Fruit fly (Drosophila melanogaster) whole organism, prepupa: ENCODE measurements around the gene CG14852.

ENCODE experiments used
- Blimp-1 ChIP-seq: fragments of 200-800 bp; sonication (Bioruptor generic); optimal IDR thresholded peaks from 3 replicates; lab custom pipeline; 2017; ENCODE audit warnings: missing biosample characterization, missing genetic modification characterization, mild to moderate bottlenecking, moderate library complexity, missing genetic modification reagents
- CG11762 ChIP-seq: fragments of 200-800 bp; sonication (Bioruptor generic); optimal IDR thresholded peaks from 3 replicates; lab custom pipeline; 2016; ENCODE audit warnings: missing biosample characterization, missing genetic modification characterization; ENCODE audit not compliant: insufficient read depth
- CG11902 ChIP-seq: fragments of 200-800 bp; sonication (Bioruptor generic); optimal IDR thresholded peaks from 3 replicates; lab custom pipeline; 2016; ENCODE audit warnings: missing biosample characterization, missing genetic modification characterization
- CG15336 ChIP-seq: fragments of 200-800 bp; sonication (Bioruptor generic); IDR thresholded peaks from 2 replicates; pipeline ENCODE4 v1.3.6; 2022; ENCODE audit warnings: missing biosample characterization, missing genetic modification characterization
- CG1621 ChIP-seq: fragments of 200-800 bp; sonication (Bioruptor generic); optimal IDR thresholded peaks from 3 replicates; lab custom pipeline; 2018; ENCODE audit warnings: missing biosample characterization, mild to moderate bottlenecking, missing genetic modification characterization
- CG16779 ChIP-seq: fragments of 200-800 bp; sonication (Bioruptor generic); optimal IDR thresholded peaks from 3 replicates; lab custom pipeline; 2017; ENCODE audit warnings: missing biosample characterization, mild to moderate bottlenecking, missing genetic modification characterization
- CG3032 ChIP-seq: fragments of 200-800 bp; optimal IDR thresholded peaks from 2 replicates; lab custom pipeline; 2019; ENCODE audit warnings: missing biosample characterization, mild to moderate bottlenecking, missing genetic modification characterization, moderate library complexity
- CG32006 ChIP-seq: fragments of 200-800 bp; sonication (Bioruptor generic); optimal IDR thresholded peaks from 3 replicates; lab custom pipeline; 2017; ENCODE audit warnings: missing biosample characterization, mild to moderate bottlenecking, missing genetic modification characterization
- CG4318 ChIP-seq: fragments of 200-800 bp; sonication (Bioruptor generic); optimal IDR thresholded peaks from 3 replicates; lab custom pipeline; 2017; ENCODE audit warnings: missing biosample characterization, mild to moderate bottlenecking, missing genetic modification characterization
- CG6163 ChIP-seq: fragments of 200-800 bp; sonication (Bioruptor generic); IDR thresholded peaks from 3 replicates; pipeline ENCODE4 v1.3.6; 2022; ENCODE audit warnings: missing biosample characterization, missing genetic modification characterization
- CG6276 ChIP-seq: fragments of 200-800 bp; sonication (Bioruptor generic); optimal IDR thresholded peaks from 2 replicates; lab custom pipeline; 2017; ENCODE audit warnings: missing biosample characterization, mild to moderate bottlenecking, missing genetic modification characterization
- CG6792 ChIP-seq: fragments of 200-800 bp; sonication (Bioruptor generic); optimal IDR thresholded peaks from 3 replicates; lab custom pipeline; 2016; ENCODE audit warnings: missing biosample characterization, missing genetic modification characterization
- CG6808 ChIP-seq: fragments of 200-800 bp; sonication (Bioruptor generic); optimal IDR thresholded peaks from 3 replicates; lab custom pipeline; 2017; ENCODE audit warnings: missing biosample characterization, missing genetic modification characterization, mild to moderate bottlenecking, moderate library complexity, missing genetic modification reagents
- CG6854 ChIP-seq: fragments of 200-800 bp; sonication (Bioruptor generic); optimal IDR thresholded peaks from 2 replicates; lab custom pipeline; 2017; ENCODE audit warnings: missing biosample characterization, mild to moderate bottlenecking, missing genetic modification characterization
- CG7368 ChIP-seq: fragments of 200-800 bp; sonication (Bioruptor generic); optimal IDR thresholded peaks from 3 replicates; lab custom pipeline; 2016; ENCODE audit warnings: missing biosample characterization, missing genetic modification characterization
- CG8119 ChIP-seq: fragments of 200-800 bp; sonication (Bioruptor generic); IDR thresholded peaks from 3 replicates; pipeline ENCODE4 v1.3.6; 2022; ENCODE audit warnings: missing biosample characterization, missing genetic modification characterization
- CG8319 ChIP-seq: fragments of 200-800 bp; sonication (Bioruptor generic); optimal IDR thresholded peaks from 3 replicates; lab custom pipeline; 2016; ENCODE audit warnings: missing biosample characterization, missing genetic modification characterization
- CG8632 ChIP-seq: fragments of 200-800 bp; sonication (Bioruptor generic); optimal IDR thresholded peaks from 3 replicates; lab custom pipeline; 2016; ENCODE audit warnings: missing biosample characterization, missing genetic modification characterization
- CG9139 ChIP-seq: fragments of 200-800 bp; sonication (Bioruptor generic); optimal IDR thresholded peaks from 3 replicates; lab custom pipeline; 2017; ENCODE audit warnings: missing biosample characterization, mild to moderate bottlenecking, missing genetic modification characterization
- Eip75B ChIP-seq: fragments of 200-800 bp; sonication (Bioruptor generic); optimal IDR thresholded peaks from 3 replicates; lab custom pipeline; 2016; ENCODE audit warnings: missing biosample characterization, missing genetic modification characterization
- Eip78C ChIP-seq: fragments of 200-800 bp; sonication (Bioruptor generic); peaks from one replicate; lab custom pipeline; 2016; ENCODE audit warnings: missing biosample characterization, missing genetic modification characterization
- Eip93F ChIP-seq: fragments of 200-800 bp; sonication (Bioruptor generic); optimal IDR thresholded peaks from 2 replicates; lab custom pipeline; 2016; ENCODE audit warnings: missing biosample characterization, mild to moderate bottlenecking, missing genetic modification characterization
- Gug ChIP-seq: fragments of 200-800 bp; sonication (Bioruptor generic); IDR thresholded peaks from 2 replicates; pipeline ENCODE4 v1.3.6; 2022; ENCODE audit warnings: missing biosample characterization, missing genetic modification characterization
- Hr38 ChIP-seq: sonication (Bioruptor generic); optimal IDR thresholded peaks from 2 replicates; lab custom pipeline; 2016; ENCODE audit warnings: missing biosample characterization, missing genetic modification characterization
- Hr39 ChIP-seq: fragments of 200-800 bp; sonication (Bioruptor generic); optimal IDR thresholded peaks from 2 replicates; lab custom pipeline; 2016; ENCODE audit warnings: missing biosample characterization, missing genetic modification characterization
- Lpt ChIP-seq: fragments of 200-800 bp; sonication (Bioruptor generic); optimal IDR thresholded peaks from 3 replicates; lab custom pipeline; 2016; ENCODE audit warnings: missing biosample characterization, missing genetic modification characterization
- Met ChIP-seq: fragments of 200-800 bp; sonication (Bioruptor generic); optimal IDR thresholded peaks from 3 replicates; lab custom pipeline; 2016; ENCODE audit warnings: missing biosample characterization, missing genetic modification characterization
- OdsH ChIP-seq: fragments of 200-800 bp; sonication (Bioruptor generic); optimal IDR thresholded peaks from 3 replicates; lab custom pipeline; 2016; ENCODE audit warnings: missing biosample characterization, missing genetic modification characterization
- Sox102F ChIP-seq: fragments of 200-800 bp; sonication (Bioruptor generic); optimal IDR thresholded peaks from 2 replicates; lab custom pipeline; 2016; ENCODE audit warnings: missing biosample characterization, mild to moderate bottlenecking, missing genetic modification characterization
- Sox14 ChIP-seq: fragments of 200-800 bp; sonication (Bioruptor generic); optimal IDR thresholded peaks from 3 replicates; lab custom pipeline; 2016; ENCODE audit warnings: missing biosample characterization, missing genetic modification characterization
- Sox15 ChIP-seq: fragments of 200-800 bp; sonication (Bioruptor generic); optimal IDR thresholded peaks from 3 replicates; lab custom pipeline; 2016; ENCODE audit warnings: missing biosample characterization, missing genetic modification characterization
- achi ChIP-seq: fragments of 200-800 bp; sonication (Bioruptor generic); optimal IDR thresholded peaks from 3 replicates; lab custom pipeline; 2016; ENCODE audit warnings: missing biosample characterization, missing genetic modification characterization
- acj6 ChIP-seq: fragments of 200-800 bp; sonication (Bioruptor generic); optimal IDR thresholded peaks from 3 replicates; lab custom pipeline; 2016; ENCODE audit warnings: missing biosample characterization, missing genetic modification characterization
- cyc ChIP-seq: fragments of 200-800 bp; sonication (Bioruptor generic); optimal IDR thresholded peaks from 3 replicates; lab custom pipeline; 2016; ENCODE audit warnings: missing biosample characterization, missing genetic modification characterization
- eg ChIP-seq: fragments of 200-800 bp; sonication (Bioruptor generic); IDR thresholded peaks from 3 replicates; pipeline ENCODE4 v1.3.6; 2022; ENCODE audit warnings: missing biosample characterization, missing genetic modification characterization
- esn ChIP-seq: fragments of 200-800 bp; sonication (Bioruptor generic); optimal IDR thresholded peaks from 2 replicates; lab custom pipeline; 2016; ENCODE audit warnings: missing biosample characterization, mild to moderate bottlenecking, missing genetic modification characterization, moderate library complexity
- fd85E ChIP-seq: fragments of 200-800 bp; sonication (Bioruptor generic); optimal IDR thresholded peaks from 3 replicates; lab custom pipeline; 2016; ENCODE audit warnings: missing biosample characterization, missing genetic modification characterization
- fkh ChIP-seq: fragments of 200-800 bp; sonication (Bioruptor generic); optimal IDR thresholded peaks from 3 replicates; lab custom pipeline; 2017; ENCODE audit warnings: missing biosample characterization, mild to moderate bottlenecking, missing genetic modification characterization, moderate library complexity
- lz ChIP-seq: fragments of 200-800 bp; sonication (Bioruptor generic); optimal IDR thresholded peaks from 3 replicates; lab custom pipeline; 2016; ENCODE audit warnings: missing biosample characterization, missing genetic modification characterization
- net ChIP-seq: fragments of 200-800 bp; sonication (Bioruptor generic); optimal IDR thresholded peaks from 3 replicates; lab custom pipeline; 2016; ENCODE audit warnings: missing biosample characterization, missing genetic modification characterization
- pdm3 ChIP-seq: fragments of 200-800 bp; sonication (Bioruptor generic); optimal IDR thresholded peaks from 3 replicates; lab custom pipeline; 2016; ENCODE audit warnings: missing biosample characterization, missing genetic modification characterization
- salr ChIP-seq, 2 experiments: fragments of 200-800 bp; sonication (Bioruptor generic); optimal IDR thresholded peaks; 3 replicates each; lab custom pipeline; 2016 to 2018; ENCODE audit warnings: missing biosample characterization in 2 of 2, missing genetic modification characterization in 2 of 2, mild to moderate bottlenecking in 1 of 2
- spab ChIP-seq: fragments of 200-800 bp; sonication (Bioruptor generic); optimal IDR thresholded peaks from 2 replicates; lab custom pipeline; 2017; ENCODE audit warnings: missing biosample characterization, mild to moderate bottlenecking, missing genetic modification characterization, missing genetic modification reagents
- ss ChIP-seq, 2 experiments: fragments of 200-800 bp; sonication (Bioruptor generic); optimal IDR thresholded peaks; 2 replicates in 1 of 2; 3 replicates in 1 of 2; lab custom pipeline; 2017 to 2018; ENCODE audit warnings: mild to moderate bottlenecking in 2 of 2, missing biosample characterization in 2 of 2, missing genetic modification characterization in 2 of 2, moderate library complexity in 1 of 2
- svp ChIP-seq: fragments of 200-800 bp; sonication (Bioruptor generic); peaks from one replicate; lab custom pipeline; 2016; ENCODE audit warnings: missing biosample characterization, missing genetic modification characterization
- vri ChIP-seq: fragments of 200-800 bp; sonication (Bioruptor generic); optimal IDR thresholded peaks from 3 replicates; lab custom pipeline; 2016; ENCODE audit warnings: missing biosample characterization, mild to moderate bottlenecking, missing genetic modification characterization

Gene CG14852

dm6 chr3R:14576692-14577646 is 11.2 kb downstream of the CG14852 start, which contains the start of gene stumps:
Gene stumps, plus strand, starts transcription at chr3R:14577217.
- TF ChIP-seq svp (GFP tag; lab: Kevin White, UChicago) (no peak), CG6792 (GFP tag; lab: Kevin White, UChicago) (no peak), CG6276 (peak; percentile 44), fkh (peak; percentile 26), eg (GFP tag; lab: Robert Waterston, UW) (peak; percentile 62; the same call in 2 of the 3 replicates), CG15336 (peak; percentile 25; the same call in 1 of the 2 replicates), Sox102F (GFP tag; lab: Kevin White, UChicago) (no peak), CG8119 (GFP tag; lab: Robert Waterston, UW) (peak; percentile 47; the same call in 1 of the 3 replicates)

- TF ChIP-seq cyc (peak; percentile 25), Hr39 (GFP tag; lab: Kevin White, UChicago) (peak; percentile 33), CG1621 (no peak), CG6276 (no peak), Sox14 (GFP tag; lab: Kevin White, UChicago) (peak; percentile 11), vri (GFP tag; lab: Kevin White, UChicago) (no peak), CG4318 (no peak), CG11762 (GFP tag; lab: Kevin White, UChicago) (no peak), lz (peak; percentile 30), Gug (GFP tag; lab: Robert Waterston, UW) (no peak), achi (GFP tag; lab: Kevin White, UChicago) (peak; percentile 26), pdm3 (GFP tag; lab: Kevin White, UChicago) (peak; percentile 41), svp (GFP tag; lab: Kevin White, UChicago) (peak; percentile 72), spab (GFP tag; lab: Kevin White, UChicago) (no peak), CG6808 (no peak), net (no peak), acj6 (GFP tag; lab: Kevin White, UChicago) (peak; percentile 38), Blimp-1 (GFP tag; lab: Kevin White, UChicago) (no peak), fkh (no peak), CG7368 (GFP tag; lab: Kevin White, UChicago) (no peak), CG8319 (GFP tag; lab: Kevin White, UChicago) (no peak), CG8632 (GFP tag; lab: Kevin White, UChicago) (no peak), eg (GFP tag; lab: Robert Waterston, UW) (0 out of 3 replicates have a peak, but pooled peaks have one; percentile 16), Hr38 (no peak), CG16779 (no peak), Lpt (GFP tag; lab: Kevin White, UChicago) (no peak), esn (GFP tag; lab: Kevin White, UChicago) (peak; percentile 29), CG32006 (GFP tag; lab: Kevin White, UChicago) (peak; percentile 46), CG6163 (GFP tag; lab: Robert Waterston, UW) (no peak), Eip78C (GFP tag; lab: Kevin White, UChicago) (peak; percentile 77), ss (GFP tag; optimal IDR thresholded peaks at IDR 0.05; lab: Kevin White, UChicago) (no peak), CG9139 (no peak), CG6854 (no peak), fd85E (GFP tag; lab: Kevin White, UChicago) (no peak), Eip75B (GFP tag; lab: Kevin White, UChicago) (peak; percentile 18), salr (GFP tag; optimal IDR thresholded peaks at IDR 0.05; lab: Kevin White, UChicago) (no peak), Sox102F (GFP tag; lab: Kevin White, UChicago) (no peak), CG3032 (peak; percentile 48), Met (peak; percentile 37), Eip93F (no peak), Sox15 (GFP tag; lab: Kevin White, UChicago) (no peak), OdsH (peak; percentile 35), CG11902 (no peak), CG6792 (GFP tag; lab: Kevin White, UChicago) (no peak)
These were observed 12.2 kb downstream of the CG14852 start for dm6 chr3R:14577803-14578493.
